Fruit fly (Drosophila melanogaster) whole organism, wandering third instar larva: ENCODE results near the gene Arf4.

Experiments
- Myc ChIP-seq: fragments of >200 bp; optimal IDR thresholded peaks from 2 replicates; lab custom pipeline; 2017
- rgr ChIP-seq: fragments of 200-800 bp; sonication (Bioruptor generic); optimal IDR thresholded peaks from 3 replicates; lab custom pipeline; 2016; ENCODE audit warnings: missing biosample characterization, mild to moderate bottlenecking, missing genetic modification characterization

DNA sequence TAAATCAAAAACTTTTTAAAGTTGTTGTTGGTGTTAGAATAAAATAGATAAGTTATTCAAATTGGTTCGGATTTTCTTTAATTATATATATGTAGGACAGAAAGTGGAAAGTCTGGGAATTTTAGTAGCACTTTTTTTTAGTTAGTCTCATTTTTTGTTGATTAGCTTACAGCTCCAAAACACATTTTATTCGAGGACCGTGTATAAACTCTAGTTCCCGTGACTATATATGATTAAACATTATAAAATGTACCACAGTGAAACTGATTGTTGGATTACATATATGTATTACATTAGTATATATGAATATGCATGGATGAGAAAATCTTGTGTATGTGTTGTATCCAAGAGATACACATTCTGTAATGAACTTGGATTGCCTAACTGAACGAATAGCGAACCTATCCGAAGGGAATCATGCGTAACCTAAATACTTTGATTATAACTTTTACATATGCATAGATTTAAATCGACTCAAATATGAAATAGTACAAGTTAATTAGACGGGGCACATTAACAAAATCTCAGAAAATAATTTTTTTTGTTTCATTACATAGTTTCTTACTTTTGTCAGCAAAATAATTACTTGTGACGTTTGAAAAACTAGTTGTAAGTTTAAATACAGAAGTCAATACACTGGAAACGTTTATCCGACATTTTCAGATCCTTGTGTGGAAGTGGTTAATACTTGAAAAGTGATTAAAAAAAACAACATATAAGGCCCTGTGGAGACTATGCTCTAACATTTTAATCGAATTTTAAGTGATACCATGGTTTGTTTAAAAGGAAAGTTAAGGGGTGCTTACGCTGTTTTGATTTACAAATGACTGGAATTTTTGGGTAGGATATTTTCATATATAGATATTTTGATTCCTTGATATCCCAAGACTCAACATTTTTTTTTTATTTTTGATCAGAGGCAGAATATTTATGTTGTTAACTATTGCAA is 1.0 kb upstream of the Arf4 start, which contains the start of gene Cals:
- TF ChIP-seq rgr (GFP tag; lab: Kevin White, UChicago), result no peak
- TF ChIP-seq Myc (lab: Kevin White, UChicago), result no peak
